Fruit fly (Drosophila melanogaster) whole organism, embryonic: ENCODE data around the gene CG9044.

Experiments
- Atf-2 ChIP-seq: fragments of 200-800 bp; sonication (Bioruptor generic); optimal IDR thresholded peaks from 2 replicates; lab custom pipeline; 2016; ENCODE audit warnings: missing biosample characterization, missing genetic modification characterization
- CG10431 ChIP-seq: fragments of 200-800 bp; sonication (Bioruptor generic); optimal IDR thresholded peaks from 3 replicates; lab custom pipeline; 2018; ENCODE audit warnings: missing biosample characterization, mild to moderate bottlenecking, missing genetic modification characterization
- CG11398 ChIP-seq: fragments of 200-800 bp; sonication (Bioruptor generic); optimal IDR thresholded peaks from 2 replicates; lab custom pipeline; 2016; ENCODE audit warnings: missing biosample characterization, missing genetic modification characterization
- CG11695 ChIP-seq: fragments of 200-800 bp; sonication (Bioruptor generic); IDR thresholded peaks from 3 replicates; pipeline ENCODE4 v1.3.6; 2022; ENCODE audit warnings: missing biosample characterization, missing genetic modification characterization
- CG12155 ChIP-seq: fragments of 200-800 bp; sonication (Bioruptor generic); optimal IDR thresholded peaks from 3 replicates; lab custom pipeline; 2016; ENCODE audit warnings: missing biosample characterization, missing genetic modification characterization
- CG14710 ChIP-seq: fragments of 200-800 bp; sonication (Bioruptor generic); optimal IDR thresholded peaks from 3 replicates; lab custom pipeline; 2019; ENCODE audit warnings: missing biosample characterization, mild to moderate bottlenecking, missing genetic modification characterization, moderate library complexity
- CG15073 ChIP-seq: fragments of 200-800 bp; sonication (Bioruptor generic); optimal IDR thresholded peaks from 2 replicates; lab custom pipeline; 2016; ENCODE audit warnings: missing biosample characterization, missing genetic modification characterization
- CG15269 ChIP-seq: fragments of 200-800 bp; sonication (Bioruptor generic); optimal IDR thresholded peaks from 2 replicates; lab custom pipeline; 2018; ENCODE audit warnings: missing biosample characterization, mild to moderate bottlenecking, missing genetic modification characterization, moderate library complexity
- CG16779 ChIP-seq: fragments of 200-800 bp; sonication (Bioruptor generic); IDR thresholded peaks from 2 replicates; pipeline ENCODE4 v1.3.6; 2022; ENCODE audit warnings: missing biosample characterization, missing genetic modification characterization
- CG17359 ChIP-seq: fragments of 200-800 bp; sonication (Bioruptor generic); optimal IDR thresholded peaks from 3 replicates; lab custom pipeline; 2018; ENCODE audit warnings: missing biosample characterization, mild to moderate bottlenecking, missing genetic modification characterization, moderate library complexity
- CG1792 ChIP-seq: fragments of 200-800 bp; sonication (Bioruptor generic); optimal IDR thresholded peaks from 2 replicates; lab custom pipeline; 2016; ENCODE audit warnings: missing biosample characterization, missing genetic modification characterization
- CG18262 ChIP-seq: fragments of 200-800 bp; optimal IDR thresholded peaks from 3 replicates; lab custom pipeline; 2019; ENCODE audit warnings: missing biosample characterization, mild to moderate bottlenecking, missing genetic modification characterization, moderate library complexity
- CG2129 ChIP-seq: fragments of 200-800 bp; sonication (Bioruptor generic); IDR thresholded peaks from 2 replicates; pipeline ENCODE4 v1.3.6; 2022; ENCODE audit warnings: missing biosample characterization, missing genetic modification characterization; ENCODE audit not compliant: partially characterized antibody
- CG31224 ChIP-seq: fragments of 200-800 bp; sonication (Bioruptor generic); IDR thresholded peaks from 2 replicates; pipeline ENCODE4 v1.3.6; 2022; ENCODE audit warnings: missing biosample characterization, missing genetic modification characterization
- CG32767 ChIP-seq: fragments of 200-800 bp; sonication (Bioruptor generic); IDR thresholded peaks from 2 replicates; pipeline ENCODE4 v1.3.6; 2022; ENCODE audit warnings: missing biosample characterization, missing genetic modification characterization
- CG33213 ChIP-seq: fragments of 200-800 bp; sonication (Bioruptor generic); optimal IDR thresholded peaks from 3 replicates; lab custom pipeline; 2016; ENCODE audit warnings: missing biosample characterization, missing genetic modification characterization
- CG3838 ChIP-seq: fragments of 200-800 bp; sonication (Bioruptor generic); optimal IDR thresholded peaks from 3 replicates; lab custom pipeline; 2016; ENCODE audit warnings: missing biosample characterization, missing genetic modification characterization
- CG4820 ChIP-seq: fragments of 200-800 bp; sonication (Bioruptor generic); optimal IDR thresholded peaks from 3 replicates; lab custom pipeline; 2016; ENCODE audit warnings: missing biosample characterization, missing genetic modification characterization
- D19A ChIP-seq: fragments of 200-800 bp; optimal IDR thresholded peaks from 3 replicates; lab custom pipeline; 2019; ENCODE audit warnings: missing biosample characterization, mild to moderate bottlenecking, missing genetic modification characterization, moderate library complexity
- Dad ChIP-seq: fragments of 200-800 bp; sonication (Bioruptor generic); optimal IDR thresholded peaks from 3 replicates; lab custom pipeline; 2016; ENCODE audit warnings: missing biosample characterization, missing genetic modification characterization
- Dref ChIP-seq: fragments of 200-800 bp; sonication (Bioruptor generic); IDR thresholded peaks from 2 replicates; pipeline ENCODE4 v1.3.6; 2022; ENCODE audit warnings: missing biosample characterization, missing genetic modification characterization
- E2f1 ChIP-seq: fragments of 200-800 bp; sonication (Bioruptor generic); IDR thresholded peaks from 2 replicates; pipeline ENCODE4 v1.3.6; 2022; ENCODE audit warnings: missing biosample characterization, missing genetic modification characterization
- Eip74EF ChIP-seq, 2 experiments: fragments of 200-800 bp in 1 of 2; fragments of >200 bp in 1 of 2; sonication (Bioruptor generic) in 1 of 2; optimal IDR thresholded peaks; 2 replicates each; lab custom pipeline; 2017 to 2019; ENCODE audit warnings: missing biosample characterization in 2 of 2, missing genetic modification characterization in 2 of 2, mild to moderate bottlenecking in 1 of 2, moderate library complexity in 1 of 2
- Ets65A ChIP-seq: fragments of 200-800 bp; sonication (Bioruptor generic); peaks from one replicate; lab custom pipeline; 2016; ENCODE audit warnings: missing biosample characterization, missing genetic modification characterization
- H2.0 ChIP-seq: fragments of 200-800 bp; sonication (Bioruptor generic); IDR thresholded peaks from 2 replicates; pipeline ENCODE4 v1.3.6; 2022; ENCODE audit warnings: missing biosample characterization, missing genetic modification characterization
- HLH4C ChIP-seq: fragments of 200-800 bp; sonication (Bioruptor generic); IDR thresholded peaks from 3 replicates; pipeline ENCODE4 v1.3.6; 2022; ENCODE audit warnings: missing biosample characterization, missing genetic modification characterization; ENCODE audit not compliant: partially characterized antibody
- PHDP ChIP-seq: fragments of 200-800 bp; sonication (Bioruptor generic); optimal IDR thresholded peaks from 3 replicates; lab custom pipeline; 2018; ENCODE audit warnings: missing biosample characterization, mild to moderate bottlenecking, missing genetic modification characterization, moderate library complexity
- Spps ChIP-seq: fragments of 200-800 bp; sonication (Bioruptor generic); optimal IDR thresholded peaks from 2 replicates; lab custom pipeline; 2018; ENCODE audit warnings: missing biosample characterization, mild to moderate bottlenecking, missing genetic modification characterization
- Usf ChIP-seq: fragments of 200-800 bp; sonication (Bioruptor generic); optimal IDR thresholded peaks from 2 replicates; lab custom pipeline; 2017; ENCODE audit warnings: missing genotype, missing biosample characterization, missing genetic modification characterization
- ato ChIP-seq: fragments of 200-800 bp; sonication (Bioruptor generic); IDR thresholded peaks from 2 replicates; pipeline ENCODE4 v1.3.6; 2022; ENCODE audit warnings: missing biosample characterization, missing genetic modification characterization; ENCODE audit not compliant: partially characterized antibody
- bcd ChIP-seq: fragments of 200-800 bp; sonication (Bioruptor generic); optimal IDR thresholded peaks from 2 replicates; lab custom pipeline; 2017; ENCODE audit warnings: missing biosample characterization, mild to moderate bottlenecking, missing genetic modification characterization
- br ChIP-seq: fragments of >200 bp; optimal IDR thresholded peaks from 2 replicates; lab custom pipeline; 2017
- chif ChIP-seq, 2 experiments: fragments of 200-800 bp; sonication (Bioruptor generic); optimal IDR thresholded peaks; 3 replicates each; lab custom pipeline; 2016; ENCODE audit warnings: missing biosample characterization in 2 of 2, missing genetic modification characterization in 2 of 2
- chinmo ChIP-seq: fragments of 200-800 bp; sonication (Bioruptor generic); IDR thresholded peaks from 4 replicates; pipeline ENCODE4 v1.3.6; 2022; ENCODE audit warnings: missing biosample characterization, missing genetic modification characterization; ENCODE audit not compliant: partially characterized antibody
- chm ChIP-seq: fragments of 200-800 bp; sonication (Bioruptor generic); IDR thresholded peaks from 2 replicates; pipeline ENCODE4 v1.3.6; 2022; ENCODE audit warnings: missing biosample characterization, missing genetic modification characterization
- croc ChIP-seq: fragments of 200-800 bp; sonication (Bioruptor generic); conservative IDR thresholded peaks from 3 replicates; pipeline ENCODE4 v1.3.6; 2022; ENCODE audit warnings: missing biosample characterization, missing genetic modification characterization
- dati ChIP-seq: fragments of 200-800 bp; sonication (Bioruptor generic); IDR thresholded peaks from 2 replicates; pipeline ENCODE4 v1.3.6; 2022; ENCODE audit warnings: missing biosample characterization, missing genetic modification characterization
- gce ChIP-seq: fragments of 200-800 bp; sonication (Bioruptor generic); IDR thresholded peaks from 3 replicates; pipeline ENCODE4 v1.3.6; 2022; ENCODE audit warnings: missing biosample characterization, missing genetic modification characterization
- gro ChIP-seq: fragments of 200-800 bp; sonication (Bioruptor generic); optimal IDR thresholded peaks from 2 replicates; lab custom pipeline; 2016; ENCODE audit warnings: missing biosample characterization, missing genetic modification characterization
- ham ChIP-seq: fragments of 200-800 bp; sonication (Bioruptor generic); IDR thresholded peaks from 2 replicates; pipeline ENCODE4 v1.3.6; 2022; ENCODE audit warnings: missing biosample characterization, missing genetic modification characterization
- jumu ChIP-seq: fragments of 200-800 bp; sonication (Bioruptor generic); optimal IDR thresholded peaks from 3 replicates; lab custom pipeline; 2016; ENCODE audit warnings: missing biosample characterization, missing genetic modification characterization
- lola ChIP-seq, 3 experiments: fragments of >200 bp in 2 of 3; fragments of 200-800 bp in 1 of 3; sonication (Bioruptor generic) in 1 of 3; optimal IDR thresholded peaks; 2 replicates each; lab custom pipeline; 2017 to 2019; ENCODE audit warnings: missing biosample characterization in 3 of 3, missing genetic modification characterization in 3 of 3, mild to moderate bottlenecking in 1 of 3, moderate library complexity in 1 of 3
- maf-S ChIP-seq: fragments of 200-800 bp; sonication (Bioruptor generic); optimal IDR thresholded peaks from 2 replicates; lab custom pipeline; 2016; ENCODE audit warnings: missing biosample characterization, missing genetic modification characterization
- p53 ChIP-seq: fragments of 200-800 bp; sonication (Bioruptor generic); optimal IDR thresholded peaks from 2 replicates; lab custom pipeline; 2016; ENCODE audit warnings: missing biosample characterization, missing genetic modification characterization
- pan ChIP-seq, 4 experiments: fragments of >200 bp in 3 of 4; fragments of 200-800 bp in 1 of 4; sonication (Bioruptor generic) in 1 of 4; optimal IDR thresholded peaks in 3 of 4; IDR thresholded peaks in 1 of 4; 2 replicates each; pipeline versions ENCODE4 v1.3.6 to Lab custom; 2017 to 2022; ENCODE audit warnings: missing biosample characterization in 2 of 4, missing genetic modification characterization in 2 of 4, mixed read lengths in 1 of 4
- sens ChIP-seq: fragments of 200-800 bp; sonication (Bioruptor generic); peaks from one replicate; lab custom pipeline; 2016; ENCODE audit warnings: missing biosample characterization, missing genetic modification characterization
- seq ChIP-seq: fragments of 200-800 bp; sonication (Bioruptor generic); IDR thresholded peaks from 2 replicates; pipeline ENCODE4 v1.3.6; 2022; ENCODE audit warnings: missing biosample characterization, missing genetic modification characterization
- shn ChIP-seq: fragments of 200-800 bp; sonication (Bioruptor generic); optimal IDR thresholded peaks from 3 replicates; lab custom pipeline; 2016; ENCODE audit warnings: missing biosample characterization, missing genetic modification characterization
- sob ChIP-seq: fragments of 200-800 bp; sonication (Bioruptor generic); IDR thresholded peaks from 2 replicates; pipeline ENCODE4 v1.3.6; 2022; ENCODE audit warnings: missing biosample characterization, missing genetic modification characterization
- stwl ChIP-seq: fragments of 200-800 bp; sonication (Bioruptor generic); optimal IDR thresholded peaks from 3 replicates; lab custom pipeline; 2018; ENCODE audit warnings: missing biosample characterization, mild to moderate bottlenecking, missing genetic modification characterization, moderate library complexity
- tap ChIP-seq: fragments of 200-800 bp; optimal IDR thresholded peaks from 3 replicates; lab custom pipeline; 2019; ENCODE audit warnings: missing biosample characterization, mild to moderate bottlenecking, missing genetic modification characterization, moderate library complexity

The CG9044 gene

dm6 chr2L:5972005-5972404, 22.8 kb downstream of the CG9044 start (continued):
- peak; percentile 25 for TF ChIP-seq Dad
- no peak for TF ChIP-seq CG10431
- no peak for TF ChIP-seq pan (optimal IDR thresholded peaks at IDR 0.05; lab: Kevin White, UChicago)
- TF ChIP-seq pan (GFP tag; optimal IDR thresholded peaks at IDR 0.05 in 1 of 2, IDR thresholded peaks at IDR 0.05 in 1 of 2) = peak in 1 of 2 experiments; percentile 17
- TF ChIP-seq sob = peak; percentile 67
- no peak for TF ChIP-seq Spps (tag; lab: Kevin White, UChicago)
- TF ChIP-seq E2f1 (GFP tag; lab: Robert Waterston, UW) = peak; percentile 38; the same call in 1 of the 2 replicates
- TF ChIP-seq br (lab: Kevin White, UChicago) = no peak
- no peak for TF ChIP-seq shn (GFP tag; lab: Kevin White, UChicago)
- peak; percentile 21 for TF ChIP-seq CG12155 (GFP tag; lab: Kevin White, UChicago)
- TF ChIP-seq maf-S (GFP tag; lab: Kevin White, UChicago) = no peak
- TF ChIP-seq Usf (GFP tag; lab: Kevin White, UChicago) = no peak
- TF ChIP-seq CG14710 (tag; lab: Kevin White, UChicago) = no peak
- no peak for TF ChIP-seq croc (GFP tag; lab: Robert Waterston, UW)
- peak; percentile 5 for TF ChIP-seq CG18262 (tag; lab: Kevin White, UChicago)
- TF ChIP-seq HLH4C = no peak
- TF ChIP-seq chinmo = no peak
- TF ChIP-seq Atf-2 (GFP tag; lab: Kevin White, UChicago) = no peak
- peak; percentile 23 for TF ChIP-seq PHDP
- no peak for TF ChIP-seq tap
- TF ChIP-seq chm (GFP tag; lab: Robert Waterston, UW) = peak; percentile 73
- peak; percentile 2 for TF ChIP-seq CG4820 (GFP tag; lab: Kevin White, UChicago)
- no peak for TF ChIP-seq CG1792 (GFP tag; lab: Kevin White, UChicago)
- TF ChIP-seq CG32767 (GFP tag; lab: Robert Waterston, UW) = peak; percentile 40; the same call in 1 of the 2 replicates
- TF ChIP-seq CG15269 = peak; percentile 48
- TF ChIP-seq p53 (GFP tag; lab: Kevin White, UChicago) = no peak
- TF ChIP-seq CG2129 (GFP tag; lab: Robert Waterston, UW) = no peak
- peak; percentile 34 for TF ChIP-seq D19A (tag; lab: Kevin White, UChicago)
- TF ChIP-seq jumu = no peak
- TF ChIP-seq stwl (tag; lab: Kevin White, UChicago) = no peak
- TF ChIP-seq Dref (GFP tag; lab: Robert Waterston, UW) = no peak
- TF ChIP-seq CG33213 (GFP tag; lab: Kevin White, UChicago) = no peak
- peak in 1 of 2 experiments; percentile 40 for TF ChIP-seq chif (GFP tag; optimal IDR thresholded peaks at IDR 0.05; lab: Kevin White, UChicago)
- peak in 1 of 3 experiments; percentile 6 for TF ChIP-seq lola (GFP tag; optimal IDR thresholded peaks at IDR 0.05; lab: Kevin White, UChicago)
- 0 out of 2 replicates have a peak, but pooled peaks have one; percentile 11 for TF ChIP-seq CG31224 (GFP tag; lab: Robert Waterston, UW)
- TF ChIP-seq bcd (GFP tag; lab: Kevin White, UChicago) = peak; percentile 29
- no peak for TF ChIP-seq CG11398
- TF ChIP-seq CG15073 (GFP tag; lab: Kevin White, UChicago) = no peak
- no peak for TF ChIP-seq ato
- TF ChIP-seq CG16779 = no peak
- TF ChIP-seq H2.0 (GFP tag; lab: Robert Waterston, UW) = peak; percentile 12; the same call in 1 of the 2 replicates
- peak; percentile 24 for TF ChIP-seq CG17359
- TF ChIP-seq CG3838 = no peak
- TF ChIP-seq seq (GFP tag; lab: Robert Waterston, UW) = peak; percentile 63
- TF ChIP-seq dati (GFP tag; lab: Robert Waterston, UW) = no peak
- TF ChIP-seq gro (GFP tag; lab: Kevin White, UChicago) = no peak
- TF ChIP-seq Eip74EF (GFP tag; optimal IDR thresholded peaks at IDR 0.05; lab: Kevin White, UChicago) = no peak
- TF ChIP-seq gce (GFP tag; lab: Robert Waterston, UW) = 0 out of 3 replicates have a peak, but pooled peaks have one; percentile 12
- peak; percentile 83 for TF ChIP-seq sens (GFP tag; lab: Kevin White, UChicago)
- no peak for TF ChIP-seq Ets65A (GFP tag; lab: Kevin White, UChicago)
- no peak for TF ChIP-seq ham
- TF ChIP-seq CG11695 = peak; percentile 40; the same call in 2 of the 3 replicates
